Fruit fly (Drosophila melanogaster): ENCODE data around the gene Obp19b.
A peak's percentile ranks its signal among the peaks of the same experiment; 100 is the strongest.

Gene Obp19b

DNA sequence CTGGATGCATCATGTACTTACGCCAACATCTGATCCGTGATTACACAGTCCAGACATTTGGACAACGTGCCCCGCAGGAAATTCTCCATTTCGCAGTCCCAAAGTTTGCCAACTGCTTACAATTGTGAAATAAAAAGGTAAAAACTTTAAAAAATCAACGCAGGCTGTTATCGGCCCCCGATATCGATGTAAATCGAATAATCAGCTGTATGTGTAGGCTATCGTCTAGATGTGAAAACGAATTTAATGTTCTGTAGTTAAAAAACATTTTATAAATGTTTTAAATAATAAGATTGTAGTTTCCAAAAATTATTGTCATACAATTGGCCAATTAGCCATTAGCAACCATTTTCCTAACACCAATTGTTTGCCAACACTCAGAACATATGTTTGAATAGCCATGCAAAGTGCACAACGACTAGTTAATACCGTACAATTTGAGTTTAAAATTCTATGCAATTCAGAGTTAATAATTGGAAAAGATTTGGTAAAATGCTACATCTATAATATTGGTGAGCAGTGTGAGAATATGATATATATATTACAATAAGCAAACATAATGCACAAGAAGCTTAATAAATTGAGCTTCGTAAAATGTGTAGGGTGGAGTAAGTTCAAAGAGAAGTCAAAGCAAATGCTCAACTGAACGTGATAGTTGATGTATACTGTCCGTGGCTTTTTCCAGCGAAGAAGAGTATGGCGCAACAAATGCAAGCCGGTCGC lies 13.1 kb downstream of the Obp19b start, which contains the start of the genes CG11710 and mal (continued):
- TF ChIP-seq Dfd (GFP tag; optimal IDR thresholded peaks at IDR 0.05) (no peak), brk (GFP tag; optimal IDR thresholded peaks at IDR 0.05) (no peak), sage (GFP tag; optimal IDR thresholded peaks at IDR 0.05) (no peak), CrebA (GFP tag; optimal IDR thresholded peaks at IDR 0.05; ENCODE audit: borderline replicate concordance) (no peak), Hr78 (GFP tag; optimal IDR thresholded peaks at IDR 0.05) (no peak), fru (GFP tag; optimal IDR thresholded peaks at IDR 0.05) (peak; percentile 87), OdsH (GFP tag; optimal IDR thresholded peaks at IDR 0.05) (peak; percentile 70), Abd-B (GFP tag; optimal IDR thresholded peaks at IDR 0.05) (no peak)

- no peak for TF ChIP-seq CrebA (GFP tag; optimal IDR thresholded peaks at IDR 0.05; ENCODE audit: borderline replicate concordance)
- TF ChIP-seq dsf (GFP tag; optimal IDR thresholded peaks at IDR 0.05; ENCODE audit: borderline replicate concordance), result no peak
- no peak for TF ChIP-seq GATAd (GFP tag; optimal IDR thresholded peaks at IDR 0.05)
- no peak for TF ChIP-seq foxo (GFP tag; optimal IDR thresholded peaks at IDR 0.05)
- TF ChIP-seq pan (optimal IDR thresholded peaks at IDR 0.05), result no peak
- TF ChIP-seq N (GFP tag; optimal IDR thresholded peaks at IDR 0.05), result peak; percentile 26
- TF ChIP-seq Abd-B (GFP tag; optimal IDR thresholded peaks at IDR 0.05), result no peak
- TF ChIP-seq tai (GFP tag; optimal IDR thresholded peaks at IDR 0.05), result no peak
- peak; percentile 10 for TF ChIP-seq woc (GFP tag; optimal IDR thresholded peaks at IDR 0.05)
- peak; percentile 35 for TF ChIP-seq HLH106 (tag; optimal IDR thresholded peaks at IDR 0.05)
- TF ChIP-seq Hr78 (GFP tag; optimal IDR thresholded peaks at IDR 0.05), result no peak
- no peak for TF ChIP-seq rgr (GFP tag; optimal IDR thresholded peaks at IDR 0.05)
- TF ChIP-seq Hnf4 (GFP tag; optimal IDR thresholded peaks at IDR 0.05), result no peak
- TF ChIP-seq Dif (GFP tag; optimal IDR thresholded peaks at IDR 0.05; ENCODE audit: partially characterized antibody), result no peak
Observed at dm6 chrX:20433345-20434332, 17.1 kb downstream of the Obp19b start, which contains the start of gene CG1695. Gene CG1695, plus strand, starts transcription at chrX:20433950.

dm6 chrX:20434534-20434933 lies 18.0 kb downstream of the Obp19b start:
- TF ChIP-seq CG32264 (GFP tag; optimal IDR thresholded peaks at IDR 0.05) (no peak), h (GFP tag; optimal IDR thresholded peaks at IDR 0.05) (no peak), Hr83 (GFP tag; optimal IDR thresholded peaks at IDR 0.05; ENCODE audit: poor library complexity, severe bottlenecking) (no peak), Hr78 (GFP tag; optimal IDR thresholded peaks at IDR 0.05) (no peak), Sp1 (GFP tag; optimal IDR thresholded peaks at IDR 0.05) (no peak), Rel (GFP tag; optimal IDR thresholded peaks at IDR 0.05) (no peak), Rel (tag; optimal IDR thresholded peaks at IDR 0.05) (no peak), sv (GFP tag; optimal IDR thresholded peaks at IDR 0.05) (no peak), ey (GFP tag; optimal IDR thresholded peaks at IDR 0.05) (no peak), N (GFP tag; optimal IDR thresholded peaks at IDR 0.05) (no peak), HLH106 (tag; optimal IDR thresholded peaks at IDR 0.05) (no peak), dl (GFP tag; optimal IDR thresholded peaks at IDR 0.05; ENCODE audit: insufficient read depth in 1 of 2, partially characterized antibody in 2 of 2) (no peak), jim (GFP tag; optimal IDR thresholded peaks at IDR 0.05) (no peak), pan (optimal IDR thresholded peaks at IDR 0.05) (no peak), Abd-B (GFP tag; optimal IDR thresholded peaks at IDR 0.05) (no peak), rgr (GFP tag; optimal IDR thresholded peaks at IDR 0.05) (no peak), GATAd (GFP tag; optimal IDR thresholded peaks at IDR 0.05) (no peak), psq (GFP tag; optimal IDR thresholded peaks at IDR 0.05) (no peak), sage (GFP tag; optimal IDR thresholded peaks at IDR 0.05) (no peak), Dif (GFP tag; optimal IDR thresholded peaks at IDR 0.05; ENCODE audit: partially characterized antibody) (no peak)

- no peak for TF ChIP-seq Mio (GFP tag; optimal IDR thresholded peaks at IDR 0.05)
- no peak for TF ChIP-seq CG9705 (GFP tag; optimal IDR thresholded peaks at IDR 0.05)
- TF ChIP-seq Myc (optimal IDR thresholded peaks at IDR 0.05), result no peak
- no peak for TF ChIP-seq foxo (GFP tag; optimal IDR thresholded peaks at IDR 0.05)
- no peak for TF ChIP-seq Dif (GFP tag; optimal IDR thresholded peaks at IDR 0.05; ENCODE audit: partially characterized antibody)
- TF ChIP-seq Dfd (GFP tag; optimal IDR thresholded peaks at IDR 0.05), result no peak
- no peak for TF ChIP-seq Sp1 (GFP tag; optimal IDR thresholded peaks at IDR 0.05)
- no peak for TF ChIP-seq rgr (GFP tag; optimal IDR thresholded peaks at IDR 0.05)
- TF ChIP-seq HLH106 (tag; optimal IDR thresholded peaks at IDR 0.05), result no peak
- no peak for TF ChIP-seq dl (GFP tag; optimal IDR thresholded peaks at IDR 0.05; ENCODE audit: insufficient read depth in 1 of 2, partially characterized antibody in 2 of 2)
- TF ChIP-seq Hnf4 (GFP tag; optimal IDR thresholded peaks at IDR 0.05), result no peak
- no peak for TF ChIP-seq pan (optimal IDR thresholded peaks at IDR 0.05)
- TF ChIP-seq psq (GFP tag; optimal IDR thresholded peaks at IDR 0.05), result no peak
- TF ChIP-seq CrebA (GFP tag; optimal IDR thresholded peaks at IDR 0.05; ENCODE audit: borderline replicate concordance), result no peak
- no peak for TF ChIP-seq CG32264 (GFP tag; optimal IDR thresholded peaks at IDR 0.05)
- no peak for TF ChIP-seq Hr83 (GFP tag; optimal IDR thresholded peaks at IDR 0.05; ENCODE audit: poor library complexity, severe bottlenecking)
- TF ChIP-seq fru (GFP tag; optimal IDR thresholded peaks at IDR 0.05), result no peak
Observed at dm6 chrX:20436866-20437265, 20.3 kb downstream of the Obp19b start.

Data from whole organism, wandering third instar larva.